Fruit fly (Drosophila melanogaster) whole organism, embryonic: ENCODE measurements around the gene Pfas.

Experiments used
- Asciz ChIP-seq: fragments of 200-800 bp; sonication (Bioruptor generic); optimal IDR thresholded peaks from 2 replicates; lab custom pipeline; 2017; ENCODE audit warnings: missing biosample characterization, mild to moderate bottlenecking, missing genetic modification characterization, missing genetic modification reagents
- Awh ChIP-seq: fragments of 200-800 bp; sonication (Bioruptor generic); IDR thresholded peaks from 2 replicates; pipeline ENCODE4, ENCODE4 v1.3.6; 2022; ENCODE audit warnings: missing biosample characterization, missing genetic modification characterization
- B-H2 ChIP-seq: fragments of 200-800 bp; sonication (Bioruptor generic); optimal IDR thresholded peaks from 2 replicates; lab custom pipeline; 2018; ENCODE audit warnings: missing biosample characterization, mild to moderate bottlenecking, missing genetic modification characterization
- CG10209 ChIP-seq: fragments of 200-800 bp; sonication (Bioruptor generic); optimal IDR thresholded peaks from 3 replicates; lab custom pipeline; 2017; ENCODE audit warnings: missing biosample characterization, mild to moderate bottlenecking, missing genetic modification characterization, missing genetic modification reagents
- CG10267 ChIP-seq: fragments of 200-800 bp; sonication (Bioruptor generic); optimal IDR thresholded peaks from 2 replicates; lab custom pipeline; 2018; ENCODE audit warnings: missing biosample characterization, mild to moderate bottlenecking, missing genetic modification characterization, moderate library complexity
- CG1233 ChIP-seq: fragments of 200-800 bp; sonication (Bioruptor generic); optimal IDR thresholded peaks from 4 replicates; lab custom pipeline; 2018; ENCODE audit warnings: missing biosample characterization, mild to moderate bottlenecking, missing genetic modification characterization
- CG12659 ChIP-seq: fragments of 200-800 bp; sonication (Bioruptor generic); optimal IDR thresholded peaks from 3 replicates; lab custom pipeline; 2017; ENCODE audit warnings: mild to moderate bottlenecking, missing biosample characterization, missing genetic modification reagents, missing genetic modification characterization
- CG14014 ChIP-seq: fragments of 200-800 bp; sonication (Bioruptor generic); IDR thresholded peaks from 2 replicates; pipeline ENCODE4 v1.3.6; 2022; ENCODE audit warnings: missing biosample characterization, missing genetic modification characterization
- CG16813 ChIP-seq: fragments of 200-800 bp; sonication (Bioruptor generic); IDR thresholded peaks from 3 replicates; pipeline ENCODE4 v1.3.6; 2022; ENCODE audit warnings: missing biosample characterization, missing genetic modification characterization; ENCODE audit not compliant: partially characterized antibody
- CG2199 ChIP-seq: fragments of 200-800 bp; sonication (Bioruptor generic); IDR thresholded peaks from 3 replicates; pipeline ENCODE4 v1.3.6; 2022; ENCODE audit warnings: missing biosample characterization, missing genetic modification characterization
- CG2202 ChIP-seq: fragments of 200-800 bp; sonication (Bioruptor generic); optimal IDR thresholded peaks from 2 replicates; lab custom pipeline; 2018; ENCODE audit warnings: missing biosample characterization, mild to moderate bottlenecking, missing genetic modification characterization
- CG30431 ChIP-seq: fragments of 200-800 bp; sonication (Bioruptor generic); optimal IDR thresholded peaks from 2 replicates; lab custom pipeline; 2017; ENCODE audit warnings: missing biosample characterization, missing genetic modification characterization
- CG4328 ChIP-seq: fragments of 200-800 bp; sonication (Bioruptor generic); optimal IDR thresholded peaks from 3 replicates; lab custom pipeline; 2017; ENCODE audit warnings: missing biosample characterization, missing genetic modification reagents, missing genetic modification characterization
- CG6765 ChIP-seq: fragments of 200-800 bp; sonication (Bioruptor generic); optimal IDR thresholded peaks from 3 replicates; lab custom pipeline; 2017; ENCODE audit warnings: missing biosample characterization, mild to moderate bottlenecking, missing genetic modification characterization
- CG7271 ChIP-seq: fragments of 200-800 bp; sonication (Bioruptor generic); optimal IDR thresholded peaks from 2 replicates; lab custom pipeline; 2018; ENCODE audit warnings: missing biosample characterization, mild to moderate bottlenecking, missing genetic modification characterization, moderate library complexity
- CG8281 ChIP-seq: fragments of 200-800 bp; sonication (Bioruptor generic); optimal IDR thresholded peaks from 2 replicates; lab custom pipeline; 2018; ENCODE audit warnings: missing biosample characterization, mild to moderate bottlenecking, missing genetic modification characterization, moderate library complexity
- CG8290 ChIP-seq, 3 experiments: fragments of 200-800 bp; sonication (Bioruptor generic); optimal IDR thresholded peaks; 2 replicates each; lab custom pipeline; 2016 to 2019; ENCODE audit warnings: missing biosample characterization in 3 of 3, missing genetic modification characterization in 3 of 3, mild to moderate bottlenecking in 2 of 3, moderate library complexity in 1 of 3
- Deaf1 ChIP-seq: fragments of 200-800 bp; optimal IDR thresholded peaks from 3 replicates; lab custom pipeline; 2019; ENCODE audit warnings: missing biosample characterization, mild to moderate bottlenecking, missing genetic modification characterization, moderate library complexity
- Eip74EF ChIP-seq, 2 experiments: fragments of 200-800 bp in 1 of 2; fragments of >200 bp in 1 of 2; sonication (Bioruptor generic) in 1 of 2; optimal IDR thresholded peaks; 2 replicates each; lab custom pipeline; 2017 to 2019; ENCODE audit warnings: missing biosample characterization in 2 of 2, missing genetic modification characterization in 2 of 2, mild to moderate bottlenecking in 1 of 2, moderate library complexity in 1 of 2
- H2.0 ChIP-seq: fragments of 200-800 bp; sonication (Bioruptor generic); IDR thresholded peaks from 2 replicates; pipeline ENCODE4 v1.3.6; 2022; ENCODE audit warnings: missing biosample characterization, missing genetic modification characterization
- HmgZ ChIP-seq: fragments of 200-800 bp; sonication (Bioruptor generic); optimal IDR thresholded peaks from 2 replicates; lab custom pipeline; 2018; ENCODE audit warnings: missing biosample characterization, mild to moderate bottlenecking, missing genetic modification characterization
- Hr78 ChIP-seq, 2 experiments: fragments of 200-800 bp in 1 of 2; fragments of >200 bp in 1 of 2; sonication (Bioruptor generic) in 1 of 2; optimal IDR thresholded peaks; 2 replicates each; lab custom pipeline; 2017 to 2019; ENCODE audit warnings: missing biosample characterization in 2 of 2, missing genetic modification characterization in 2 of 2, mild to moderate bottlenecking in 1 of 2, moderate library complexity in 1 of 2
- Kr ChIP-seq: fragments of 200-800 bp; sonication (Bioruptor generic); optimal IDR thresholded peaks from 2 replicates; lab custom pipeline; 2017; ENCODE audit warnings: missing biosample characterization, mild to moderate bottlenecking, missing genetic modification characterization
- Lpt ChIP-seq: fragments of >200 bp; optimal IDR thresholded peaks from 2 replicates; lab custom pipeline; 2018; ENCODE audit warnings: missing biosample characterization, missing genetic modification characterization
- NC2β ChIP-seq: fragments of 200-800 bp; sonication (Bioruptor generic); optimal IDR thresholded peaks from 2 replicates; lab custom pipeline; 2016; ENCODE audit warnings: missing biosample characterization, missing genetic modification characterization
- abd-A ChIP-seq: fragments of 200-800 bp; sonication (Bioruptor generic); optimal IDR thresholded peaks from 3 replicates; lab custom pipeline; 2019; ENCODE audit warnings: missing biosample characterization, mild to moderate bottlenecking, missing genetic modification characterization, moderate library complexity
- al ChIP-seq: fragments of 200-800 bp; sonication (Bioruptor generic); IDR thresholded peaks from 2 replicates; pipeline ENCODE4 v1.3.6; 2022; ENCODE audit warnings: missing biosample characterization, missing genetic modification characterization
- az2 ChIP-seq: fragments of 200-800 bp; sonication (Bioruptor generic); optimal IDR thresholded peaks from 3 replicates; lab custom pipeline; 2016; ENCODE audit warnings: missing biosample characterization, missing genetic modification characterization
- bbx ChIP-seq: fragments of 200-800 bp; sonication (Bioruptor generic); IDR thresholded peaks from 2 replicates; pipeline ENCODE4 v1.3.6; 2022; ENCODE audit warnings: missing biosample characterization, missing genetic modification characterization; ENCODE audit not compliant: partially characterized antibody
- chm ChIP-seq: fragments of 200-800 bp; sonication (Bioruptor generic); IDR thresholded peaks from 2 replicates; pipeline ENCODE4 v1.3.6; 2022; ENCODE audit warnings: missing biosample characterization, missing genetic modification characterization
- chn ChIP-seq: fragments of 200-800 bp; sonication (Bioruptor generic); optimal IDR thresholded peaks from 2 replicates; lab custom pipeline; 2016; ENCODE audit warnings: missing biosample characterization, missing genetic modification characterization
- eyg ChIP-seq: fragments of 200-800 bp; sonication (Bioruptor generic); optimal IDR thresholded peaks from 3 replicates; lab custom pipeline; 2016; ENCODE audit warnings: missing biosample characterization, missing genetic modification characterization
- fd64A ChIP-seq: fragments of 200-800 bp; sonication (Bioruptor generic); optimal IDR thresholded peaks from 3 replicates; lab custom pipeline; 2018; ENCODE audit warnings: missing biosample characterization, mild to moderate bottlenecking, missing genetic modification characterization
- gcm ChIP-seq: fragments of 200-800 bp; sonication (Bioruptor generic); optimal IDR thresholded peaks from 2 replicates; lab custom pipeline; 2019; ENCODE audit warnings: missing biosample characterization, mild to moderate bottlenecking, missing genetic modification characterization, moderate library complexity
- gt ChIP-seq: fragments of 200-800 bp; sonication (Bioruptor generic); IDR thresholded peaks from 2 replicates; pipeline ENCODE4 v1.3.6; 2022; ENCODE audit warnings: missing biosample characterization, missing genetic modification characterization
- her ChIP-seq: fragments of 200-800 bp; sonication (Bioruptor generic); optimal IDR thresholded peaks from 2 replicates; lab custom pipeline; 2016; ENCODE audit warnings: missing biosample characterization, missing genetic modification characterization
- insv ChIP-seq, 2 experiments: fragments of 200-800 bp; sonication (Bioruptor generic); optimal IDR thresholded peaks; 3 replicates each; lab custom pipeline; 2016 to 2018; ENCODE audit warnings: missing biosample characterization in 2 of 2, missing genetic modification characterization in 2 of 2
- kni ChIP-seq: fragments of 200-800 bp; sonication (Bioruptor generic); optimal IDR thresholded peaks from 3 replicates; lab custom pipeline; 2017; ENCODE audit warnings: mild to moderate bottlenecking, missing biosample characterization, missing genetic modification reagents, missing genetic modification characterization
- nerfin-1 ChIP-seq: fragments of 200-800 bp; sonication (Bioruptor generic); optimal IDR thresholded peaks from 3 replicates; lab custom pipeline; 2019; ENCODE audit warnings: missing biosample characterization, mild to moderate bottlenecking, missing genetic modification characterization, moderate library complexity
- oc ChIP-seq: fragments of 200-800 bp; sonication (Bioruptor generic); optimal IDR thresholded peaks from 2 replicates; lab custom pipeline; 2018; ENCODE audit warnings: missing biosample characterization, mild to moderate bottlenecking, missing genetic modification characterization, moderate library complexity
- pros ChIP-seq: fragments of 200-800 bp; sonication (Bioruptor generic); optimal IDR thresholded peaks from 3 replicates; lab custom pipeline; 2019; ENCODE audit warnings: missing biosample characterization, mild to moderate bottlenecking, missing genetic modification characterization, moderate library complexity
- scrt ChIP-seq: fragments of 200-800 bp; sonication (Bioruptor generic); optimal IDR thresholded peaks from 2 replicates; lab custom pipeline; 2018; ENCODE audit warnings: missing biosample characterization, mild to moderate bottlenecking, missing genetic modification characterization, moderate library complexity
- sd ChIP-seq: fragments of 200-800 bp; sonication (Bioruptor generic); optimal IDR thresholded peaks from 3 replicates; lab custom pipeline; 2018; ENCODE audit warnings: missing biosample characterization, mild to moderate bottlenecking, missing genetic modification characterization, moderate library complexity
- sens ChIP-seq: fragments of 200-800 bp; sonication (Bioruptor generic); peaks from one replicate; lab custom pipeline; 2016; ENCODE audit warnings: missing biosample characterization, missing genetic modification characterization
- sima ChIP-seq: fragments of 200-800 bp; sonication (Bioruptor generic); optimal IDR thresholded peaks from 2 replicates; lab custom pipeline; 2016; ENCODE audit warnings: missing biosample characterization, missing genetic modification characterization
- so ChIP-seq: fragments of 200-800 bp; sonication (Bioruptor generic); IDR thresholded peaks from 3 replicates; pipeline ENCODE4 v1.3.6; 2022; ENCODE audit warnings: missing biosample characterization, missing genetic modification characterization
- vvl ChIP-seq: fragments of 200-800 bp; sonication (Bioruptor generic); IDR thresholded peaks from 2 replicates; pipeline ENCODE4 v1.3.6; 2022; ENCODE audit warnings: missing biosample characterization, missing genetic modification characterization

Gene Pfas

dm6 chr2L:6092300-6092699, 46.5 kb upstream of the Pfas start (continued):
- TF ChIP-seq sd, result no peak
- peak; percentile 57 for TF ChIP-seq chm
- peak; percentile 65 for TF ChIP-seq kni
- TF ChIP-seq CG8290 (GFP tag; optimal IDR thresholded peaks at IDR 0.05; lab: Kevin White, UChicago), result no peak
- no peak for TF ChIP-seq CG8290 (tag; optimal IDR thresholded peaks at IDR 0.05; lab: Kevin White, UChicago)
- TF ChIP-seq CG14014 (GFP tag; lab: Robert Waterston, UW), result no peak; the same call in 1 of the 2 replicates
- TF ChIP-seq CG2202 (tag; lab: Kevin White, UChicago), result no peak
- TF ChIP-seq scrt (GFP tag; lab: Kevin White, UChicago), result peak; percentile 23
- no peak for TF ChIP-seq al (GFP tag; lab: Robert Waterston, UW)
- peak; percentile 62 for TF ChIP-seq abd-A (tag; lab: Kevin White, UChicago)
- peak; percentile 9 for TF ChIP-seq Deaf1
- peak; percentile 11 for TF ChIP-seq CG7271 (tag; lab: Kevin White, UChicago)
- TF ChIP-seq Asciz, result no peak
- TF ChIP-seq B-H2 (GFP tag; lab: Kevin White, UChicago), result no peak
- no peak for TF ChIP-seq az2 (GFP tag; lab: Kevin White, UChicago)
- TF ChIP-seq oc, result no peak
- no peak for TF ChIP-seq NC2β (GFP tag; lab: Kevin White, UChicago)

dm6 chr2L:6090786-6091716, 45.2 kb upstream of the Pfas start, which contains the start of gene CG45075:
TSS of gene CG45075 (plus strand) at chr2L:6091412.
- TF ChIP-seq CG4328 (GFP tag; lab: Kevin White, UChicago) (no peak), CG10267 (tag; lab: Kevin White, UChicago) (peak; percentile 10), chn (GFP tag; lab: Kevin White, UChicago) (peak; percentile 37), insv (GFP tag; optimal IDR thresholded peaks at IDR 0.05; lab: Kevin White, UChicago) (peak in 1 of 2 experiments; percentile 93), CG30431 (no peak), Eip74EF (GFP tag; optimal IDR thresholded peaks at IDR 0.05; lab: Kevin White, UChicago) (no peak), CG6765 (GFP tag; lab: Kevin White, UChicago) (peak; percentile 11), vvl (GFP tag; lab: Robert Waterston, UW) (peak; percentile 64; the same call in 1 of the 2 replicates), nerfin-1 (tag; lab: Kevin White, UChicago) (peak; percentile 38), Awh (no peak), pros (GFP tag; lab: Kevin White, UChicago) (peak; percentile 41), fd64A (GFP tag; lab: Kevin White, UChicago) (peak; percentile 1), sima (GFP tag; lab: Kevin White, UChicago) (no peak), eyg (GFP tag; lab: Kevin White, UChicago) (no peak), CG16813 (GFP tag; lab: Robert Waterston, UW) (no peak), her (GFP tag; lab: Kevin White, UChicago) (peak; percentile 26), bbx (peak; percentile 27; the same call in 1 of the 2 replicates), CG1233 (no peak), Lpt (GFP tag; lab: Kevin White, UChicago) (no peak), CG12659 (no peak), sens (GFP tag; lab: Kevin White, UChicago) (peak; percentile 54), gcm (GFP tag; lab: Kevin White, UChicago) (peak; percentile 60), so (GFP tag; lab: Robert Waterston, UW) (no peak), Kr (GFP tag; lab: Kevin White, UChicago) (no peak), CG10209 (GFP tag; lab: Kevin White, UChicago) (no peak), CG2199 (0 out of 3 replicates have a peak, but pooled peaks have one; percentile 11), HmgZ (tag; lab: Kevin White, UChicago) (peak; percentile 10), Hr78 (GFP tag; optimal IDR thresholded peaks at IDR 0.05; lab: Kevin White, UChicago) (peak in 1 of 2 experiments; percentile 69), H2.0 (GFP tag; lab: Robert Waterston, UW) (no peak), gt (GFP tag; lab: Robert Waterston, UW) (no peak), CG8281 (tag; lab: Kevin White, UChicago) (no peak)
